Fruit fly (Drosophila melanogaster) whole organism, prepupa: ENCODE measurements around the gene Papst2.

Source experiments
- CG10669 ChIP-seq: fragments of 200-800 bp; sonication (Bioruptor generic); optimal IDR thresholded peaks from 3 replicates; lab custom pipeline; 2018; ENCODE audit warnings: missing biosample characterization, mild to moderate bottlenecking, missing genetic modification characterization, moderate library complexity
- CG11294 ChIP-seq: fragments of 200-800 bp; sonication (Bioruptor generic); IDR thresholded peaks from 2 replicates; pipeline ENCODE4 v1.3.6; 2022; ENCODE audit warnings: missing biosample characterization, missing genetic modification characterization
- CG3919 ChIP-seq: fragments of 200-800 bp; sonication (Bioruptor generic); optimal IDR thresholded peaks from 3 replicates; lab custom pipeline; 2016; ENCODE audit warnings: missing biosample characterization, missing genetic modification characterization
- CG4318 ChIP-seq: fragments of 200-800 bp; sonication (Bioruptor generic); optimal IDR thresholded peaks from 3 replicates; lab custom pipeline; 2017; ENCODE audit warnings: missing biosample characterization, mild to moderate bottlenecking, missing genetic modification characterization
- CG6163 ChIP-seq: fragments of 200-800 bp; sonication (Bioruptor generic); IDR thresholded peaks from 3 replicates; pipeline ENCODE4 v1.3.6; 2022; ENCODE audit warnings: missing biosample characterization, missing genetic modification characterization
- CG6808 ChIP-seq: fragments of 200-800 bp; sonication (Bioruptor generic); optimal IDR thresholded peaks from 3 replicates; lab custom pipeline; 2017; ENCODE audit warnings: missing biosample characterization, missing genetic modification characterization, mild to moderate bottlenecking, moderate library complexity, missing genetic modification reagents
- CG6854 ChIP-seq: fragments of 200-800 bp; sonication (Bioruptor generic); optimal IDR thresholded peaks from 2 replicates; lab custom pipeline; 2017; ENCODE audit warnings: missing biosample characterization, mild to moderate bottlenecking, missing genetic modification characterization
- CG8119 ChIP-seq: fragments of 200-800 bp; sonication (Bioruptor generic); IDR thresholded peaks from 3 replicates; pipeline ENCODE4 v1.3.6; 2022; ENCODE audit warnings: missing biosample characterization, missing genetic modification characterization
- CG8319 ChIP-seq: fragments of 200-800 bp; sonication (Bioruptor generic); optimal IDR thresholded peaks from 3 replicates; lab custom pipeline; 2016; ENCODE audit warnings: missing biosample characterization, missing genetic modification characterization
- CG8632 ChIP-seq: fragments of 200-800 bp; sonication (Bioruptor generic); optimal IDR thresholded peaks from 3 replicates; lab custom pipeline; 2016; ENCODE audit warnings: missing biosample characterization, missing genetic modification characterization
- CG9139 ChIP-seq: fragments of 200-800 bp; sonication (Bioruptor generic); optimal IDR thresholded peaks from 3 replicates; lab custom pipeline; 2017; ENCODE audit warnings: missing biosample characterization, mild to moderate bottlenecking, missing genetic modification characterization
- Eip75B ChIP-seq: fragments of 200-800 bp; sonication (Bioruptor generic); optimal IDR thresholded peaks from 3 replicates; lab custom pipeline; 2016; ENCODE audit warnings: missing biosample characterization, missing genetic modification characterization
- Eip78C ChIP-seq: fragments of 200-800 bp; sonication (Bioruptor generic); peaks from one replicate; lab custom pipeline; 2016; ENCODE audit warnings: missing biosample characterization, missing genetic modification characterization
- Ets96B ChIP-seq: fragments of 200-800 bp; optimal IDR thresholded peaks from 2 replicates; lab custom pipeline; 2019; ENCODE audit warnings: missing biosample characterization, mild to moderate bottlenecking, missing genetic modification characterization, moderate library complexity
- Gug ChIP-seq: fragments of 200-800 bp; sonication (Bioruptor generic); IDR thresholded peaks from 2 replicates; pipeline ENCODE4 v1.3.6; 2022; ENCODE audit warnings: missing biosample characterization, missing genetic modification characterization
- Hr38 ChIP-seq: sonication (Bioruptor generic); optimal IDR thresholded peaks from 2 replicates; lab custom pipeline; 2016; ENCODE audit warnings: missing biosample characterization, missing genetic modification characterization
- Hr39 ChIP-seq: fragments of 200-800 bp; sonication (Bioruptor generic); optimal IDR thresholded peaks from 2 replicates; lab custom pipeline; 2016; ENCODE audit warnings: missing biosample characterization, missing genetic modification characterization
- Hr4 ChIP-seq: fragments of 200-800 bp; sonication (Bioruptor generic); optimal IDR thresholded peaks from 3 replicates; lab custom pipeline; 2016; ENCODE audit warnings: missing biosample characterization, missing genetic modification characterization
- Lpt ChIP-seq: fragments of 200-800 bp; sonication (Bioruptor generic); optimal IDR thresholded peaks from 3 replicates; lab custom pipeline; 2016; ENCODE audit warnings: missing biosample characterization, missing genetic modification characterization
- Met ChIP-seq: fragments of 200-800 bp; sonication (Bioruptor generic); optimal IDR thresholded peaks from 3 replicates; lab custom pipeline; 2016; ENCODE audit warnings: missing biosample characterization, missing genetic modification characterization
- OdsH ChIP-seq: fragments of 200-800 bp; sonication (Bioruptor generic); optimal IDR thresholded peaks from 3 replicates; lab custom pipeline; 2016; ENCODE audit warnings: missing biosample characterization, missing genetic modification characterization
- Sox102F ChIP-seq: fragments of 200-800 bp; sonication (Bioruptor generic); optimal IDR thresholded peaks from 2 replicates; lab custom pipeline; 2016; ENCODE audit warnings: missing biosample characterization, mild to moderate bottlenecking, missing genetic modification characterization
- Sox14 ChIP-seq: fragments of 200-800 bp; sonication (Bioruptor generic); optimal IDR thresholded peaks from 3 replicates; lab custom pipeline; 2016; ENCODE audit warnings: missing biosample characterization, missing genetic modification characterization
- Sox15 ChIP-seq: fragments of 200-800 bp; sonication (Bioruptor generic); optimal IDR thresholded peaks from 3 replicates; lab custom pipeline; 2016; ENCODE audit warnings: missing biosample characterization, missing genetic modification characterization
- achi ChIP-seq: fragments of 200-800 bp; sonication (Bioruptor generic); optimal IDR thresholded peaks from 3 replicates; lab custom pipeline; 2016; ENCODE audit warnings: missing biosample characterization, missing genetic modification characterization
- cyc ChIP-seq: fragments of 200-800 bp; sonication (Bioruptor generic); optimal IDR thresholded peaks from 3 replicates; lab custom pipeline; 2016; ENCODE audit warnings: missing biosample characterization, missing genetic modification characterization
- eg ChIP-seq: fragments of 200-800 bp; sonication (Bioruptor generic); IDR thresholded peaks from 3 replicates; pipeline ENCODE4 v1.3.6; 2022; ENCODE audit warnings: missing biosample characterization, missing genetic modification characterization
- fd85E ChIP-seq: fragments of 200-800 bp; sonication (Bioruptor generic); optimal IDR thresholded peaks from 3 replicates; lab custom pipeline; 2016; ENCODE audit warnings: missing biosample characterization, missing genetic modification characterization
- fkh ChIP-seq: fragments of 200-800 bp; sonication (Bioruptor generic); optimal IDR thresholded peaks from 3 replicates; lab custom pipeline; 2017; ENCODE audit warnings: missing biosample characterization, mild to moderate bottlenecking, missing genetic modification characterization, moderate library complexity
- lz ChIP-seq: fragments of 200-800 bp; sonication (Bioruptor generic); optimal IDR thresholded peaks from 3 replicates; lab custom pipeline; 2016; ENCODE audit warnings: missing biosample characterization, missing genetic modification characterization
- spab ChIP-seq: fragments of 200-800 bp; sonication (Bioruptor generic); optimal IDR thresholded peaks from 2 replicates; lab custom pipeline; 2017; ENCODE audit warnings: missing biosample characterization, mild to moderate bottlenecking, missing genetic modification characterization, missing genetic modification reagents
- ss ChIP-seq, 2 experiments: fragments of 200-800 bp; sonication (Bioruptor generic); optimal IDR thresholded peaks; 2 replicates in 1 of 2; 3 replicates in 1 of 2; lab custom pipeline; 2017 to 2018; ENCODE audit warnings: mild to moderate bottlenecking in 2 of 2, missing biosample characterization in 2 of 2, missing genetic modification characterization in 2 of 2, moderate library complexity in 1 of 2
- vri ChIP-seq: fragments of 200-800 bp; sonication (Bioruptor generic); optimal IDR thresholded peaks from 3 replicates; lab custom pipeline; 2016; ENCODE audit warnings: missing biosample characterization, mild to moderate bottlenecking, missing genetic modification characterization

Gene Papst2

DNA sequence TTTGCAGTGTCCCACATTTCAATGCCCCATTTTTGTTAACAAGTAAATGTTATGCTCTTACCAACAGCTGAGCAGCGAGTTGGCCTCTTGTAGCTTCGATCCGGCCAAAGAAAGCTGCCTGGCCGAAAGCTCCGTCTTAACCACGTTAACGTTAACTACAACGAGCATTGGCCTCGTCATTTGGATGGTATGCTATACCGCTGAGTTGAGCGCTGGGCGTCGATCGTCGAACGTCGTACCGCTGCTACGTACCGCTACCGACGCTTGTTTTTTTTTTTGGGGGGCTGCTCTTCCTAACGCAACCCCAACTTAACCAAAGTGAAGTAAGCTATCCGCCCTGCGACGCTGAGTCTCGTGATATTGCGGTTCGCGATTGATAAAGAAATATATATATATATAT, 6.7 kb downstream of the Papst2 start, which contains the start of gene rogdi:
TSS of gene rogdi (plus strand) at position 199 of the 400 bp plus-strand sequence.
- TF ChIP-seq fd85E (no peak), CG8632 (GFP tag; lab: Kevin White, UChicago) (no peak), CG9139 (GFP tag; lab: Kevin White, UChicago) (no peak), CG8119 (no peak), CG3919 (GFP tag; lab: Kevin White, UChicago) (no peak), CG4318 (GFP tag; lab: Kevin White, UChicago) (no peak), eg (GFP tag; lab: Robert Waterston, UW) (no peak), lz (GFP tag; lab: Kevin White, UChicago) (no peak)

DNA sequence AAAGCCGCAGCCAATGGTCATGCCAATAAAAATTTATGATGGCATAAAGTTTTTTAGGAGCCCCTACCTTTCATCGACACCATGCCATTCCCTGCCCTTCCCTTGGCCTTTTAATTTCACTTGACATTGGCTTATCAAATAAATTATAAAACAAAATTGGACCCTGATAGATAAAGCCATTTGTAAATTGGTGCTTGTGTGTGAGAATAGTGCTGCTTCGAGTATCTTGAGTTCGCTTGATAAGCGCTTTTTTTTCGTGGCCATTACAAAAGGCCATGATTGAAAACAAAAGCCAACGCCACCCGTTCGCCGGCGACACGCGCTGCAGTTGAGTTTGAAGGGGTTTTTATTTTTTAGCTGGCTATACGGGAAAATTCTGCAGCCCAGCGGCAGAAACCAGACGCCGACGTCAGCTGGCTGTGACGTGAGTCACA, 7.3 kb downstream of the Papst2 start:
- TF ChIP-seq vri = peak; percentile 67
- TF ChIP-seq Sox15 (GFP tag; lab: Kevin White, UChicago) = no peak
- TF ChIP-seq achi = no peak
- TF ChIP-seq Eip75B (GFP tag; lab: Kevin White, UChicago) = no peak

DNA sequence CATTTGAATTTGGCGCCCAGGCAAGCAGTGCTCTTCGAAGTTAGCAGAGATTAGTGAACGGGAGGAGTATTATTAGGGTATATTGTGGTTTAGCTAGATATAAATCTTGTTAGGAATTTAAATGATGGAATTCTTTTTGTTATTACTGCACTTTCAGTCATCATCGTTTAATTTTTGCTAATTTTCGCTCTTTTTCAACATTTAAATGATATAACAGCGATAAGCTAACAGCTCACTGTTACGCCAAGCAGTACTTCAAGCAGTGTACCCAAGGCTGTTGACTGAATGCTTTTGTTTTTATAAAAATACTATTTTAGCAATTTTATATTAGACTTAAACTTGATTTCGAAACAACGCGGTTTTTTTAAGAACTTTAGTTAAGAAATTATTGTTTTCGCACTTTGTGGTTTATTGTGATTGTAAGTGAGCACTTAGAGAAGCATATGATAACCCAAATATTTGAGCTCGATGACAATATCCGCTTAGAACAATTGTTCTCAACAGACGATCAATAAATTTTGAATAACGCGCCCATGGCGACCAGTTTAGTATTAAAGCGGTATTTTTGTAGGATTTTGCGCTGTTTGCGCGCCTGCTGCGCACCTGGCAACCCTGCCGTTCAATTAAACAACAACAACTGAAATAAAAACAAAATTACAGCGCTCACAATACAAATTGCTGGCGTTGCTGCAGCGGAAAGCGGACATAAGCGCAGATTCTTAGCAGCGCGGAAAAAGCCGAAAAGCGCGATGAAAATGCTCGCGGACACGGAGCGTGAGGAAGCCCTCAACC, 8.3 kb downstream of the Papst2 start:
- TF ChIP-seq Eip78C (GFP tag; lab: Kevin White, UChicago) = peak; percentile 19
- TF ChIP-seq cyc (GFP tag; lab: Kevin White, UChicago) = peak; percentile 4
- peak; percentile 14 for TF ChIP-seq Sox14 (GFP tag; lab: Kevin White, UChicago)
- TF ChIP-seq CG6854 (GFP tag; lab: Kevin White, UChicago) = peak; percentile 32
- no peak for TF ChIP-seq Sox102F
- TF ChIP-seq fkh (GFP tag; lab: Kevin White, UChicago) = peak; percentile 3
- no peak for TF ChIP-seq Hr4 (GFP tag; lab: Kevin White, UChicago)
- peak; percentile 4 for TF ChIP-seq CG3919 (GFP tag; lab: Kevin White, UChicago)

DNA sequence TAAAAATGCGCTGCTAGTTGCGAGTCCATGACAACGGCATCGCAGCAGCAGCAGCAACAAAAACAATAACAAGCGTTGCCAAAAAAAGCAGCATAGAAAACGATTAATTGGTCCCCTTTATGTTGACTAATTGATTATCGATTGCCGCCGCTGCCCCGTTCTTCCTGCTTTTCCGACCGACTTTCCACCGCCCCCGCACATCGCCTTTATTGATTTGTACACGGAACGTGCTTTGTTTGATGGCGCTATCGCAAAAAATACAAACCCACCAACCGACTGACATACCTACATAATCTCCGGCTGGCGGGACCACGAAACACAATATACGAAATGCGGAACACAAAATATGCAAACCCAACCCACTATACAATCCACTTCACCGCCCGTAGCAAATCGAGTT, 8.9 kb downstream of the Papst2 start:
- TF ChIP-seq Gug (no peak), spab (no peak), OdsH (GFP tag; lab: Kevin White, UChicago) (no peak), Hr38 (GFP tag; lab: Kevin White, UChicago) (no peak), CG6163 (GFP tag; lab: Robert Waterston, UW) (no peak)

DNA sequence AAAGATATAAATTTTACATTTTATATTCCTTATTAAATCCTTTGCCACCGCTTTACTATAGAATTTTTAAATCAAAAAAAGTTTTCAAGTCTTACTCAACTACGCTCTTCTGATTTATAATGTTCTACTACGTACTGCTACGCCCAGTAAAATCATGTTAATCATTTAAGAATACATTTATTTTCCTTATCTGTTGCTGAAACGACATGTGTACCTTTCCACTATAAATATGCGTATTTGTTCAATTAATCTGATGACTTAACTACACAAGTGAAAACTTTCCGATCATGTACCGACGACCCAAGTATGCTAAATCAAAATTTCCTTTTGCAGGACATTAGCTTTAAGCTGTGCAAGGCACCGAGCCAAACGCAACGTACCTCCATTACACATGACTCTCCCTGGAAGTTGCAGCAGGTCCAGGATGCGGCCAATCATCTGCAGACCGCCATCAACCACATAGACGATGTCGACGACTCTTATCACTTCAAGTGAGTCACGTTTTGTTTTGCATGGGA, 9.8 kb downstream of the Papst2 start:
- TF ChIP-seq CG10669 (GFP tag; lab: Kevin White, UChicago) (peak; percentile 38), Ets96B (tag; lab: Kevin White, UChicago) (no peak), Lpt (no peak), Hr4 (GFP tag; lab: Kevin White, UChicago) (no peak), Sox15 (GFP tag; lab: Kevin White, UChicago) (no peak), CG8632 (GFP tag; lab: Kevin White, UChicago) (peak; percentile 5), CG6163 (GFP tag; lab: Robert Waterston, UW) (no peak), Hr39 (GFP tag; lab: Kevin White, UChicago) (no peak), CG11294 (no peak), CG3919 (GFP tag; lab: Kevin White, UChicago) (no peak), CG9139 (GFP tag; lab: Kevin White, UChicago) (peak; percentile 27), OdsH (GFP tag; lab: Kevin White, UChicago) (no peak), Met (GFP tag; lab: Kevin White, UChicago) (no peak), ss (GFP tag; optimal IDR thresholded peaks at IDR 0.05; lab: Kevin White, UChicago) (peak in 1 of 2 experiments; percentile 45), spab (peak; percentile 17), CG8319 (GFP tag; lab: Kevin White, UChicago) (no peak), CG6808 (peak; percentile 5), Eip78C (GFP tag; lab: Kevin White, UChicago) (peak; percentile 69), achi (no peak)
